Fruit fly (Drosophila melanogaster) whole organism, embryonic: ENCODE results near the gene Ugt37A3.

Experiments
- Aef1 ChIP-seq: fragments of 200-800 bp; sonication (Bioruptor generic); IDR thresholded peaks from 3 replicates; pipeline ENCODE4 v1.3.6; 2022; ENCODE audit warnings: missing biosample characterization, missing genetic modification characterization
- Asciz ChIP-seq: fragments of 200-800 bp; sonication (Bioruptor generic); optimal IDR thresholded peaks from 2 replicates; lab custom pipeline; 2017; ENCODE audit warnings: missing biosample characterization, mild to moderate bottlenecking, missing genetic modification characterization, missing genetic modification reagents
- B-H2 ChIP-seq: fragments of 200-800 bp; sonication (Bioruptor generic); optimal IDR thresholded peaks from 2 replicates; lab custom pipeline; 2018; ENCODE audit warnings: missing biosample characterization, mild to moderate bottlenecking, missing genetic modification characterization
- Bdp1 ChIP-seq: fragments of 200-800 bp; sonication (Bioruptor generic); optimal IDR thresholded peaks from 3 replicates; lab custom pipeline; 2016; ENCODE audit warnings: missing biosample characterization, missing genetic modification characterization
- CG10209 ChIP-seq: fragments of 200-800 bp; sonication (Bioruptor generic); optimal IDR thresholded peaks from 3 replicates; lab custom pipeline; 2017; ENCODE audit warnings: missing biosample characterization, mild to moderate bottlenecking, missing genetic modification characterization, missing genetic modification reagents
- CG10654 ChIP-seq: fragments of 200-800 bp; sonication (Bioruptor generic); optimal IDR thresholded peaks from 2 replicates; lab custom pipeline; 2016; ENCODE audit warnings: missing biosample characterization, missing genetic modification characterization
- CG12104 ChIP-seq: fragments of 200-800 bp; sonication (Bioruptor generic); optimal IDR thresholded peaks from 3 replicates; lab custom pipeline; 2016; ENCODE audit warnings: missing biosample characterization, missing genetic modification characterization
- CG12769 ChIP-seq: fragments of 200-800 bp; sonication (Bioruptor generic); optimal IDR thresholded peaks from 2 replicates; lab custom pipeline; 2019; ENCODE audit warnings: missing biosample characterization, mild to moderate bottlenecking, missing genetic modification characterization, moderate library complexity
- CG15514 ChIP-seq: fragments of 200-800 bp; sonication (Bioruptor generic); optimal IDR thresholded peaks from 3 replicates; lab custom pipeline; 2017; ENCODE audit warnings: missing biosample characterization, missing genetic modification characterization, mild to moderate bottlenecking, moderate library complexity, missing genetic modification reagents
- CG1602 ChIP-seq: fragments of 200-800 bp; sonication (Bioruptor generic); optimal IDR thresholded peaks from 3 replicates; lab custom pipeline; 2016; ENCODE audit warnings: missing biosample characterization, missing genetic modification characterization
- CG17802 ChIP-seq: fragments of 200-800 bp; sonication (Bioruptor generic); optimal IDR thresholded peaks from 2 replicates; lab custom pipeline; 2018; ENCODE audit warnings: missing biosample characterization, mild to moderate bottlenecking, missing genetic modification characterization, moderate library complexity
- CG2712 ChIP-seq: fragments of 200-800 bp; optimal IDR thresholded peaks from 3 replicates; lab custom pipeline; 2019; ENCODE audit warnings: missing biosample characterization, mild to moderate bottlenecking, missing genetic modification characterization, moderate library complexity
- CG2875 ChIP-seq: fragments of 200-800 bp; sonication (Bioruptor generic); optimal IDR thresholded peaks from 2 replicates; lab custom pipeline; 2017; ENCODE audit warnings: missing biosample characterization, mild to moderate bottlenecking, missing genetic modification characterization, missing genetic modification reagents
- CG32767 ChIP-seq: fragments of 200-800 bp; sonication (Bioruptor generic); IDR thresholded peaks from 2 replicates; pipeline ENCODE4 v1.3.6; 2022; ENCODE audit warnings: missing biosample characterization, missing genetic modification characterization
- CG6254 ChIP-seq: fragments of 200-800 bp; sonication (Bioruptor generic); optimal IDR thresholded peaks from 3 replicates; lab custom pipeline; 2017; ENCODE audit warnings: mild to moderate bottlenecking, missing biosample characterization, missing genetic modification reagents, missing genetic modification characterization
- CG6683 ChIP-seq: fragments of 200-800 bp; sonication (Bioruptor generic); optimal IDR thresholded peaks from 2 replicates; lab custom pipeline; 2017; ENCODE audit warnings: missing biosample characterization, mild to moderate bottlenecking, missing genetic modification characterization, missing genetic modification reagents
- CG9727 ChIP-seq: fragments of 200-800 bp; sonication (Bioruptor generic); optimal IDR thresholded peaks from 3 replicates; lab custom pipeline; 2017; ENCODE audit warnings: missing biosample characterization, mild to moderate bottlenecking, missing genetic modification characterization
- Doc3 ChIP-seq: fragments of 200-800 bp; sonication (Bioruptor generic); IDR thresholded peaks from 3 replicates; pipeline ENCODE4 v1.3.6; 2022; ENCODE audit warnings: missing biosample characterization, missing genetic modification characterization; ENCODE audit not compliant: partially characterized antibody
- E2f2 ChIP-seq: fragments of 200-800 bp; sonication (Bioruptor generic); IDR thresholded peaks from 2 replicates; pipeline ENCODE4 v1.3.6; 2022; ENCODE audit warnings: missing biosample characterization, missing genetic modification characterization
- Fer3 ChIP-seq: fragments of 200-800 bp; sonication (Bioruptor generic); optimal IDR thresholded peaks from 2 replicates; lab custom pipeline; 2018; ENCODE audit warnings: missing biosample characterization, mild to moderate bottlenecking, missing genetic modification characterization, moderate library complexity
- Hand ChIP-seq: fragments of 200-800 bp; sonication (Bioruptor generic); optimal IDR thresholded peaks from 2 replicates; lab custom pipeline; 2017; ENCODE audit warnings: mild to moderate bottlenecking, missing biosample characterization, missing genetic modification reagents, missing genetic modification characterization
- Hr3 ChIP-seq: fragments of 200-800 bp; sonication (Bioruptor generic); optimal IDR thresholded peaks from 3 replicates; lab custom pipeline; 2016; ENCODE audit warnings: missing biosample characterization, missing genetic modification characterization
- Hr39 ChIP-seq: fragments of >200 bp; optimal IDR thresholded peaks from 2 replicates; lab custom pipeline; 2017
- Hr78 ChIP-seq, 2 experiments: fragments of 200-800 bp in 1 of 2; fragments of >200 bp in 1 of 2; sonication (Bioruptor generic) in 1 of 2; optimal IDR thresholded peaks; 2 replicates each; lab custom pipeline; 2017 to 2019; ENCODE audit warnings: missing biosample characterization in 2 of 2, missing genetic modification characterization in 2 of 2, mild to moderate bottlenecking in 1 of 2, moderate library complexity in 1 of 2
- Med ChIP-seq: fragments of 200-800 bp; sonication (Bioruptor generic); peaks from one replicate; lab custom pipeline; 2016; ENCODE audit warnings: missing biosample characterization, missing genetic modification characterization, mild to moderate bottlenecking, inconsistent platforms, moderate library complexity
- Opbp ChIP-seq: fragments of 200-800 bp; sonication (Bioruptor generic); IDR thresholded peaks from 3 replicates; pipeline ENCODE4 v1.3.6; 2022; ENCODE audit warnings: missing biosample characterization, missing genetic modification characterization; ENCODE audit not compliant: partially characterized antibody
- YL-1 ChIP-seq: fragments of 200-800 bp; sonication (Bioruptor generic); optimal IDR thresholded peaks from 3 replicates; lab custom pipeline; 2017; ENCODE audit warnings: missing biosample characterization, mild to moderate bottlenecking, missing genetic modification characterization
- abd-A ChIP-seq: fragments of 200-800 bp; sonication (Bioruptor generic); optimal IDR thresholded peaks from 3 replicates; lab custom pipeline; 2019; ENCODE audit warnings: missing biosample characterization, mild to moderate bottlenecking, missing genetic modification characterization, moderate library complexity
- bowl ChIP-seq: fragments of 200-800 bp; sonication (Bioruptor generic); IDR thresholded peaks from 2 replicates; pipeline ENCODE4 v1.3.6; 2022; ENCODE audit warnings: missing biosample characterization, missing genetic modification characterization
- br ChIP-seq: fragments of >200 bp; optimal IDR thresholded peaks from 2 replicates; lab custom pipeline; 2017
- chn ChIP-seq: fragments of 200-800 bp; sonication (Bioruptor generic); optimal IDR thresholded peaks from 2 replicates; lab custom pipeline; 2016; ENCODE audit warnings: missing biosample characterization, missing genetic modification characterization
- crc ChIP-seq: fragments of 200-800 bp; sonication (Bioruptor generic); optimal IDR thresholded peaks from 2 replicates; lab custom pipeline; 2016; ENCODE audit warnings: missing biosample characterization, missing genetic modification characterization
- crol ChIP-seq: fragments of 200-800 bp; sonication (Bioruptor generic); IDR thresholded peaks from 2 replicates; pipeline ENCODE4 v1.3.6; 2022; ENCODE audit warnings: missing biosample characterization, missing genetic modification characterization
- dan ChIP-seq: fragments of 200-800 bp; sonication (Bioruptor generic); IDR thresholded peaks from 2 replicates; pipeline ENCODE4 v1.3.6; 2022; ENCODE audit warnings: missing biosample characterization, missing genetic modification characterization
- dati ChIP-seq: fragments of 200-800 bp; sonication (Bioruptor generic); IDR thresholded peaks from 2 replicates; pipeline ENCODE4 v1.3.6; 2022; ENCODE audit warnings: missing biosample characterization, missing genetic modification characterization
- emc ChIP-seq: fragments of 200-800 bp; sonication (Bioruptor generic); optimal IDR thresholded peaks from 2 replicates; lab custom pipeline; 2016; ENCODE audit warnings: missing biosample characterization, missing genetic modification characterization
- fd3F ChIP-seq: fragments of 200-800 bp; sonication (Bioruptor generic); optimal IDR thresholded peaks from 2 replicates; lab custom pipeline; 2018; ENCODE audit warnings: missing biosample characterization, mild to moderate bottlenecking, missing genetic modification characterization, moderate library complexity
- gcm2 ChIP-seq: fragments of 200-800 bp; sonication (Bioruptor generic); optimal IDR thresholded peaks from 2 replicates; lab custom pipeline; 2016; ENCODE audit warnings: missing biosample characterization, missing genetic modification characterization
- gt ChIP-seq: fragments of 200-800 bp; sonication (Bioruptor generic); IDR thresholded peaks from 2 replicates; pipeline ENCODE4 v1.3.6; 2022; ENCODE audit warnings: missing biosample characterization, missing genetic modification characterization
- hb ChIP-seq: fragments of 200-800 bp; sonication (Bioruptor generic); IDR thresholded peaks from 3 replicates; pipeline ENCODE4 v1.3.6; 2022; ENCODE audit warnings: missing biosample characterization, missing genetic modification characterization; ENCODE audit not compliant: partially characterized antibody
- lab ChIP-seq: fragments of 200-800 bp; sonication (Bioruptor generic); optimal IDR thresholded peaks from 3 replicates; lab custom pipeline; 2017; ENCODE audit warnings: missing biosample characterization, missing genetic modification characterization, mild to moderate bottlenecking, moderate library complexity, missing genetic modification reagents
- nerfin-1 ChIP-seq: fragments of 200-800 bp; sonication (Bioruptor generic); optimal IDR thresholded peaks from 3 replicates; lab custom pipeline; 2019; ENCODE audit warnings: missing biosample characterization, mild to moderate bottlenecking, missing genetic modification characterization, moderate library complexity
- repo ChIP-seq: fragments of 200-800 bp; sonication (Bioruptor generic); optimal IDR thresholded peaks from 2 replicates; lab custom pipeline; 2016; ENCODE audit warnings: missing biosample characterization, missing genetic modification characterization
- seq ChIP-seq: fragments of 200-800 bp; sonication (Bioruptor generic); IDR thresholded peaks from 2 replicates; pipeline ENCODE4 v1.3.6; 2022; ENCODE audit warnings: missing biosample characterization, missing genetic modification characterization
- shn ChIP-seq: fragments of 200-800 bp; sonication (Bioruptor generic); optimal IDR thresholded peaks from 3 replicates; lab custom pipeline; 2016; ENCODE audit warnings: missing biosample characterization, missing genetic modification characterization
- stc ChIP-seq: fragments of 200-800 bp; sonication (Bioruptor generic); IDR thresholded peaks from 2 replicates; pipeline ENCODE4 v1.3.6; 2022; ENCODE audit warnings: missing biosample characterization, missing genetic modification characterization
- tap ChIP-seq: fragments of 200-800 bp; optimal IDR thresholded peaks from 3 replicates; lab custom pipeline; 2019; ENCODE audit warnings: missing biosample characterization, mild to moderate bottlenecking, missing genetic modification characterization, moderate library complexity
- tio ChIP-seq: fragments of 200-800 bp; sonication (Bioruptor generic); optimal IDR thresholded peaks from 2 replicates; lab custom pipeline; 2017; ENCODE audit warnings: missing biosample characterization, missing genetic modification characterization, inconsistent platforms
- usp ChIP-seq: fragments of >200 bp; optimal IDR thresholded peaks from 2 replicates; lab custom pipeline; 2017; ENCODE audit warnings: missing biosample characterization, missing genetic modification characterization
- vvl ChIP-seq: fragments of 200-800 bp; sonication (Bioruptor generic); IDR thresholded peaks from 2 replicates; pipeline ENCODE4 v1.3.6; 2022; ENCODE audit warnings: missing biosample characterization, missing genetic modification characterization
- wdn ChIP-seq: fragments of 200-800 bp; sonication (Bioruptor generic); IDR thresholded peaks from 2 replicates; pipeline ENCODE4 v1.3.6; 2022; ENCODE audit warnings: missing biosample characterization, missing genetic modification characterization

Ugt37A3 gene

dm6 chr3R:12722392-12722914, 21.0 kb downstream of the Ugt37A3 start, which contains the start of gene Men (continued):
- TF ChIP-seq CG32767 (GFP tag; lab: Robert Waterston, UW) (peak; percentile 57), CG2712 (tag; lab: Kevin White, UChicago) (peak; percentile 73), CG9727 (GFP tag; lab: Kevin White, UChicago) (peak; percentile 55), gcm2 (GFP tag; lab: Kevin White, UChicago) (no peak), stc (GFP tag; lab: Robert Waterston, UW) (peak; percentile 64), Hr3 (peak; percentile 34), Asciz (GFP tag; lab: Kevin White, UChicago) (peak; percentile 33), Hr78 (GFP tag; optimal IDR thresholded peaks at IDR 0.05; lab: Kevin White, UChicago) (peak in 1 of 2 experiments; percentile 14), CG6254 (GFP tag; lab: Kevin White, UChicago) (no peak), bowl (no peak), CG10654 (GFP tag; lab: Kevin White, UChicago) (peak; percentile 22), tio (GFP tag; lab: Kevin White, UChicago) (peak; percentile 21), Opbp (GFP tag; lab: Robert Waterston, UW) (no peak), CG1602 (GFP tag; lab: Kevin White, UChicago) (peak; percentile 26), Hand (GFP tag; lab: Kevin White, UChicago) (no peak), nerfin-1 (tag; lab: Kevin White, UChicago) (peak; percentile 58), repo (no peak), Fer3 (tag; lab: Kevin White, UChicago) (peak; percentile 52), gt (no peak), Med (GFP tag; lab: Kevin White, UChicago) (peak; percentile 71), abd-A (no peak), CG12104 (peak; percentile 48), usp (no peak), E2f2 (GFP tag; lab: Robert Waterston, UW) (peak; percentile 50; the same call in 1 of the 2 replicates), chn (no peak), dati (GFP tag; lab: Robert Waterston, UW) (peak; percentile 49; the same call in 1 of the 2 replicates), CG17802 (tag; lab: Kevin White, UChicago) (no peak), lab (GFP tag; lab: Kevin White, UChicago) (peak; percentile 75), Aef1 (GFP tag; lab: Robert Waterston, UW) (peak; percentile 28; the same call in 1 of the 3 replicates), emc (GFP tag; lab: Kevin White, UChicago) (no peak), hb (GFP tag; lab: Robert Waterston, UW) (no peak), dan (GFP tag; lab: Robert Waterston, UW) (no peak), fd3F (GFP tag; lab: Kevin White, UChicago) (peak; percentile 40), shn (no peak), Bdp1 (no peak), seq (GFP tag; lab: Robert Waterston, UW) (peak; percentile 59), CG6683 (GFP tag; lab: Kevin White, UChicago) (peak; percentile 18), Doc3 (no peak), CG12769 (no peak), YL-1 (no peak), br (lab: Kevin White, UChicago) (no peak), CG2875 (GFP tag; lab: Kevin White, UChicago) (no peak), wdn (no peak; the same call in 1 of the 2 replicates), Hr39 (lab: Kevin White, UChicago) (no peak), CG10209 (peak; percentile 43), tap (tag; lab: Kevin White, UChicago) (peak; percentile 24), crc (GFP tag; lab: Kevin White, UChicago) (no peak), vvl (GFP tag; lab: Robert Waterston, UW) (peak; percentile 72), B-H2 (GFP tag; lab: Kevin White, UChicago) (no peak), CG15514 (GFP tag; lab: Kevin White, UChicago) (peak; percentile 1), crol (GFP tag; lab: Robert Waterston, UW) (no peak)
